Fruit fly (Drosophila melanogaster) whole organism, pupa: ENCODE data around the gene sesB.

Experiments
- CG12605 ChIP-seq: fragments of 200-800 bp; sonication (Bioruptor generic); IDR thresholded peaks from 2 replicates; pipeline ENCODE4 v1.3.6; 2022; ENCODE audit warnings: missing biosample characterization, missing genetic modification characterization
- CG15710 ChIP-seq: fragments of 200-800 bp; sonication (Bioruptor generic); optimal IDR thresholded peaks from 2 replicates; lab custom pipeline; 2018; ENCODE audit warnings: missing biosample characterization, mild to moderate bottlenecking, missing genetic modification characterization, moderate library complexity
- EcR ChIP-seq: fragments of 200-800 bp; sonication (Bioruptor generic); optimal IDR thresholded peaks from 3 replicates; lab custom pipeline; 2019; ENCODE audit warnings: missing biosample characterization, missing genetic modification characterization, mild to moderate bottlenecking, moderate library complexity, missing genetic modification reagents

- TF ChIP-seq CG15710 (tag; lab: Kevin White, UChicago) (no peak), EcR (GFP tag; lab: Kevin White, UChicago) (no peak), CG12605 (no peak)
Observed at dm6 chrX:10822096-10822495, 35.3 kb upstream of the sesB start.
